Fruit fly (Drosophila melanogaster) whole organism: ENCODE measurements around the gene mask.

ENCODE experiments used
- CG8478 ChIP-seq: fragments of >200 bp; optimal IDR thresholded peaks from 2 replicates; lab custom pipeline; 2018; ENCODE audit warnings: inconsistent platforms
- Dll ChIP-seq: fragments of >200 bp; optimal IDR thresholded peaks from 2 replicates; lab custom pipeline; 2017
- EcR ChIP-seq, 2 experiments: fragments of >200 bp; optimal IDR thresholded peaks; 2 replicates each; lab custom pipeline; 2017; ENCODE audit warnings: missing biosample characterization in 2 of 2, missing genetic modification characterization in 2 of 2, missing genetic modification reagents in 2 of 2
- pan ChIP-seq: fragments of >200 bp; optimal IDR thresholded peaks from 2 replicates; lab custom pipeline; 2017
- psq ChIP-seq: fragments of >200 bp; optimal IDR thresholded peaks from 2 replicates; lab custom pipeline; 2017
- usp ChIP-seq: fragments of >200 bp; optimal IDR thresholded peaks from 2 replicates; lab custom pipeline; 2017; ENCODE audit warnings: missing biosample characterization, missing genetic modification characterization, mixed read lengths

The mask gene

DNA sequence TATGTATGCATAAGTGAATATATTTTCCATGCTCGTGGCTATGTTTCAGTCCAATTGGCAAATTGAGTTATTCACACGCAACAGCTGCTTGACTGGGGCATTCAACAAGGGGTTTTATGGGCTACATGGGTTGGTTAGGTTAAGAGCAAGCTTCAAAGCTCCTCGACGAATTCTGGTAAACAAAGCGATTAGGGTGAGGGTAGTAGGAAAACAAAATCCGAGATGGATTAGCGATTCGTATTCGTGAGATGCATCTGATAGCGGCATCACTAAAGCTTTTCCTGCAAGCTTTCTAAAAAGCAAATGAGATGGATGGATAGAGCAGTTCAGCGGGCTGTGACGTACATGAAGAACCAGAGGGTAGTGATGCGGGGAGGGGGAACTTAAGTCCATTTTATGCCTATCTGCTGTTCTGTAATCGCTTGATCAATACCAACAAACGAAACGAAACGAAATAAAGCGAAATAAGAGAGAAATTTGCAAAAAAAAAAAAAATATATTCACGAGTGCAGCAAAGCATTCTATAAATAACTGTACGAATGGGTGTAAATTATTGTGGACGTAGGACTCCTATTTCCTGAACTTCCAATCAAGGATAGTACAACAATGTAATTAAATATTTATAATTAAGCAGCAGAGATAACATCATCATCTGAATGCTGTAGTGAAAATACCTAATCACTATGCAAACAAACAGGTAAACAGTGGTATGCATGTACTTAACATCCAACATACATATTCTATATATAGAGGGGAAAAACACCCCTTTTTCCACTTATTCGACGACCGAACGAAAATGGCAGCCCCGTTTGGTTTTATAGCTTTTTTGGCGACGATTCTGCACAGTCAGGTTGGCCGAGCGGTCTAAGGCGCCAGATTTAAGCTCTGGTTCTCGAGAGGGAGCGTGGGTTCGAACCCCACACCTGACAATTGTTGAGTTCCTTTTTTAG is 34.3 kb downstream of the mask start:
- TF ChIP-seq usp (GFP tag; lab: Kevin White, UChicago): no peak
- TF ChIP-seq psq (lab: Kevin White, UChicago): no peak
- TF ChIP-seq Dll (lab: Kevin White, UChicago): no peak
- no peak for TF ChIP-seq EcR (GFP tag; optimal IDR thresholded peaks at IDR 0.05; lab: Kevin White, UChicago)
- TF ChIP-seq CG8478 (lab: Kevin White, UChicago): no peak

DNA sequence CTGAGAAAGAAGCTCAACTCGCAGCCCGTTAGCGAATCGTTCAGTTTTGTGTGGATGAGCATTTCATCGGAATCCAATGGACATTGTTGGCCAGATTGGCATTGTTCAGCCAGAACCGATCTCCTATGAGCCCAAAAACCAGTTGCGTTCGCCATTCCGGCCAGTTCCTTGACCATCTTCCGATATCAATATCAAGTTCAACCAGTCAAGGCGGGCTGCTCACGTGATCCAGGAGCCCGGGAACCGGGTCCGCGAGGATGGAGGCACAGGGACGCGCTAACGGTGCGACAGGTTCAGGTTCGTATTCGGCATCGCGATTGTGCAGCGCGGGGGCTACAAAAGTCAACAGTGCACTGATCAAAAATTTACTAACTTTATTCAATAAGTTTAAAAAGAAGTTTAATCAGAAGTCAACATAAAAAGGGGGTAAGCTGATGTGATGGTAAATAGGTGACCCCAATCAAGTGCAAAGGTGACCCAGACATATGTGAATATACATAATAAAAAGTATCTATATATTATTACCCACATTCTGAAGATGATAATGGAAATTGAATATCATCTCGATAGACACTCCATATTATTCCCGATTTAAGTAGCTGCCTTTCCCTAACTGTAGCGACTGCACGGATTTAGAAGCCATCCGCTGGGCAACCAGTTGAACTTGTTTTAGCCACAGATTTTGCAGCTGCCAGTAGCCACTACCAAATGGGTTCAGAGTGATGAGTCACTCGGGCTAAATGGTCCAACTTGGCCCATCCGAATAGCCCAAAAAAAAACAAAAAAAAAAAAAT is 36.6 kb downstream of the mask start:
- TF ChIP-seq EcR (GFP tag; optimal IDR thresholded peaks at IDR 0.05; lab: Kevin White, UChicago) (peak in 1 of 2 experiments; percentile 56), psq (lab: Kevin White, UChicago) (no peak)

DNA sequence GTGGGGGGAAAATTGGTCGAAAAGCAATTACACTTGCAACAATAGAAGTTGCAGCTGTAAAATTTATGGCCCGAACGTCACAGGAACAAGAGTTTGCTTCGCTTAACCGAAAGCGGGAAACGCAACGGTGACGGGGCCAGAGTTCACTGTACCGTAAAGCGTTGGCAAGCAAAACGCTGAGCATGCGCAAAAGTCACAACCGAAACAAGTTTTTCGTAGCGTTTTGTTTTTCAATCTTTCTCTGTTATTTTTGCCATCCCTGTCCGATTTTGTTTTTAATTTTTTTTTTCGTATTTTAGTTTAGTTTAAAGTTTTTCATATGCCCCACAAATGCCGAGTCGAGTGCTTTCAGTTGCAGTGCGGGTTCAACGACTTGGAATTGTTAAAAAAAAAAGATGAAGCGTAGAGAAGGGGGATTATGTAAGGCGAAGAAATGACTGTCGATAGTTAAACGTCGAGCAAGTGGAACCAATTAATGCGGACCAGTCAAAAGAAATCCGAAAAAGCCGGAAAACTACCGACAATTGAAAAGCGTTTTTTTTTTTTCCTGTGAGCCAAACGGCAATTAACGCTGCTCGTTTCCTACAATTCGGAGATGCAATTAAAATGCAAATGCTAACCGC is 37.3 kb downstream of the mask start:
- TF ChIP-seq pan (lab: Kevin White, UChicago): no peak
- TF ChIP-seq EcR (GFP tag; optimal IDR thresholded peaks at IDR 0.05; lab: Kevin White, UChicago): peak in 1 of 2 experiments; percentile 44

DNA sequence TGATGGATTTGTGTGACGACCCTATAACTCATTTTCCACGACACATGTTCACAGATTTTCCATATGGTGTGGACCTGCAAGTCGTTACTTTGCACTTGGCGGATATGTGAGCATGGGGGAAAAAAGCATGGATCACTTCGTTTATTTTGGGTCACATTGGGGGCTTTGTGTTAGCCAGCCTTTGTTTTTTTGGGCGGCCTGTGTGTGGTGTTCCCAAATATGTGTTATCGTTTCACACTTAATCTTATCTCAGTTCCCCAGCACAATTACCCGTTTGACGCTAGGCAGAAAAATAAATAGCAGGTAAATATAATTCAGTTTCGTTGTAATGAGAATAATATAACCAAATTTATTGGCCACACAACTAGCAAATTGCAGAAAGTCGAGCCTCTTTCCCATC is 37.9 kb downstream of the mask start:
- TF ChIP-seq psq (lab: Kevin White, UChicago): no peak

DNA sequence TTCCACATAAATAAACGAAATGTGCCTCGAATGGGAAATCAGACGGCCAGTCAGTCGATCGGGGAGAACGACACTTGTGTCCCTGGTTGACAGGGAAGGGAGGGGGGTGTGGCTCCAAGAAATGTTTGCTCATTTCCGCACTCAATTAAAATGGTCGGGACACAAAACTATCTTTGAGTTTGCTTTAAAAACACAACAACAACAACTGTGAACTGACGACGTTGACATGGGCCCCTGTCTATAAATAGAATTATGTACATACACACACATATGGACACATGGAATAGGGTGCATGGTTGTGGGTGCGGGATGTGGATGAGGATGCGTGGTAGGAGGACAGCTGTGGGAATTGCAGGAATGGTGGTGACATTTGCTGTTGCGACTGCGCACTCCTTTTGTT is 39.7 kb downstream of the mask start:
- TF ChIP-seq EcR (GFP tag; optimal IDR thresholded peaks at IDR 0.05; lab: Kevin White, UChicago) (peak in 1 of 2 experiments; percentile 18), CG8478 (lab: Kevin White, UChicago) (no peak), usp (GFP tag; lab: Kevin White, UChicago) (no peak), Dll (lab: Kevin White, UChicago) (no peak)

- TF ChIP-seq CG8478 (lab: Kevin White, UChicago) (no peak), pan (lab: Kevin White, UChicago) (no peak), usp (GFP tag; lab: Kevin White, UChicago) (no peak), Dll (lab: Kevin White, UChicago) (no peak)
Observed at dm6 chr3R:24270578-24270977, 40.2 kb downstream of the mask start.

DNA sequence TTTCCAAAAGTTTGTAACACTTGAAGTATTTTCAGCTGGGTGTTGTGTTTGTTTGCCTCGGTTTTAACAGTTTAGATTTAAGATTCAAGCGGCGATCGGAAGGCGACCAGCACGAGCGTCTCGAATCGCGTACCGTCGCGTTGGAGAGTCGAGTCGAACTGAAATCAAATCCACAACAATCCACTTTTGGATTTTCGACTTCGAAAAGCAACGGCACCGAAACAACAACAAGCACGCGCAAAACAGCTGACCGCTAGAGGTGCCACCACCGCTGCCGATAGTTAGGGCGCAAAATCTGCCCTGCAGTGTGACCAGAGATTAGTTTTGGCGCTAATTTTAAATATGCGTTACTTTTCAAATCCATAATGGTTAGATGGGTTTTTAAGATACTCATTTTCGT is 40.7 kb downstream of the mask start, which contains the start of gene jar:
Gene jar (minus strand): TSS at position 163 of the 400 bp plus-strand sequence.
- no peak for TF ChIP-seq CG8478 (lab: Kevin White, UChicago)
- no peak for TF ChIP-seq EcR (GFP tag; optimal IDR thresholded peaks at IDR 0.05; lab: Kevin White, UChicago)
- TF ChIP-seq psq (lab: Kevin White, UChicago): no peak
- no peak for TF ChIP-seq Dll (lab: Kevin White, UChicago)
- TF ChIP-seq pan (lab: Kevin White, UChicago): no peak
- no peak for TF ChIP-seq usp (GFP tag; lab: Kevin White, UChicago)

dm6 chr3R:24272232-24272631 is 41.9 kb downstream of the mask start:
- no peak for TF ChIP-seq usp (GFP tag; lab: Kevin White, UChicago)
- no peak for TF ChIP-seq EcR (GFP tag; optimal IDR thresholded peaks at IDR 0.05; lab: Kevin White, UChicago)
- no peak for TF ChIP-seq psq (lab: Kevin White, UChicago)
- no peak for TF ChIP-seq pan (lab: Kevin White, UChicago)
- TF ChIP-seq CG8478 (lab: Kevin White, UChicago): no peak
- TF ChIP-seq Dll (lab: Kevin White, UChicago): no peak

dm6 chr3R:24272775-24273290 is 42.5 kb downstream of the mask start, which contains the start of gene Orct2:
Orct2 (plus strand) TSS chr3R:24273029.
- no peak for TF ChIP-seq CG8478 (lab: Kevin White, UChicago)
- TF ChIP-seq usp (GFP tag; lab: Kevin White, UChicago): no peak
- peak; percentile 34 for TF ChIP-seq Dll (lab: Kevin White, UChicago)
- no peak for TF ChIP-seq EcR (GFP tag; optimal IDR thresholded peaks at IDR 0.05; lab: Kevin White, UChicago)
- no peak for TF ChIP-seq psq (lab: Kevin White, UChicago)

DNA sequence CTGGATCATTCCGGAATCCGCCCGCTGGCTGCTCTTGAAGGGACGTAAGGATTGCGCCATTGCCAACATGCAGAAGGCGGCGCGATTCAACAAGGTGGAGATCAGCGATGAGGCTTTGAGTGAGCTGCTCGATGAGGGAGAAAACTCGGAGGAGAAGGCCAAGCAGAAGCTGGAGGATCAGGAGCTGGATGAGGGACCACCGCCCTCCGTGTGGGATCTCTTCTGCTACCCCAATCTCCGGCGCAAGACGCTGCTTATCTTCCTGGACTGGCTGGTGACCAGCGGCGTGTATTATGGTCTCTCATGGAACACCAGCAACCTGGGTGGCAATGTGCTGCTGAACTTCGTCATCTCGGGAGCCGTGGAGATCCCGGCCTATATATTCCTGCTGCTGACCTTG is 43.9 kb downstream of the mask start:
- TF ChIP-seq usp (GFP tag; lab: Kevin White, UChicago) (no peak), EcR (GFP tag; optimal IDR thresholded peaks at IDR 0.05; lab: Kevin White, UChicago) (no peak)

DNA sequence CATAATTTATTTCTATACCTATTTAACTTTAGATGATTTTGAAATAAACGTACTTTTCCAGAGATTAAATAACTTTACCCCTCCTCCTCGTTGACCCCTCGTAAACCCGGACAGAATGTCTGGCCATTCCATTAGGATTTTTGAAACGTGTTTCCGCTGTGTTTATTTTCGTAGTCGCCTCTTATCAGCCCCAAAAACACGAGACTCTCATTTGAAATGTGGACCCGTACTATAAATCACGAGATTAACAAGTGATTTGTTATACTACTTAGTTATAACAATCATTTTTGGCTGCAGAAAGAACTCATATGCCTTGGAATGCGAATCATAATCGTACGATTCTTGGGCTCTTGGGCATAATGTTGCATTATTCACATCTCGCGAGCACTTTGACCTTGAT is 45.1 kb downstream of the mask start:
- no peak for TF ChIP-seq CG8478 (lab: Kevin White, UChicago)
- TF ChIP-seq pan (lab: Kevin White, UChicago): no peak
- no peak for TF ChIP-seq usp (GFP tag; lab: Kevin White, UChicago)
- TF ChIP-seq Dll (lab: Kevin White, UChicago): no peak
- no peak for TF ChIP-seq EcR (GFP tag; optimal IDR thresholded peaks at IDR 0.05; lab: Kevin White, UChicago)
- no peak for TF ChIP-seq psq (lab: Kevin White, UChicago)
